Fruit fly (Drosophila melanogaster) whole organism, prepupa: ENCODE data around the gene mth.
A peak's percentile ranks its signal among the peaks of the same experiment; 100 is the strongest.

ENCODE experiments used
- Blimp-1 ChIP-seq: fragments of 200-800 bp; sonication (Bioruptor generic); optimal IDR thresholded peaks from 3 replicates; lab custom pipeline; 2017; ENCODE audit warnings: missing biosample characterization, missing genetic modification characterization, mild to moderate bottlenecking, moderate library complexity, missing genetic modification reagents
- CG10631 ChIP-seq: fragments of 200-800 bp; sonication (Bioruptor generic); optimal IDR thresholded peaks from 2 replicates; lab custom pipeline; 2016; ENCODE audit warnings: missing biosample characterization, missing genetic modification characterization
- CG11294 ChIP-seq: fragments of 200-800 bp; sonication (Bioruptor generic); IDR thresholded peaks from 2 replicates; pipeline ENCODE4 v1.3.6; 2022; ENCODE audit warnings: missing biosample characterization, missing genetic modification characterization
- CG11762 ChIP-seq: fragments of 200-800 bp; sonication (Bioruptor generic); optimal IDR thresholded peaks from 3 replicates; lab custom pipeline; 2016; ENCODE audit warnings: missing biosample characterization, missing genetic modification characterization; ENCODE audit not compliant: insufficient read depth
- CG11902 ChIP-seq: fragments of 200-800 bp; sonication (Bioruptor generic); optimal IDR thresholded peaks from 3 replicates; lab custom pipeline; 2016; ENCODE audit warnings: missing biosample characterization, missing genetic modification characterization
- CG16779 ChIP-seq: fragments of 200-800 bp; sonication (Bioruptor generic); optimal IDR thresholded peaks from 3 replicates; lab custom pipeline; 2017; ENCODE audit warnings: missing biosample characterization, mild to moderate bottlenecking, missing genetic modification characterization
- CG3032 ChIP-seq: fragments of 200-800 bp; optimal IDR thresholded peaks from 2 replicates; lab custom pipeline; 2019; ENCODE audit warnings: missing biosample characterization, mild to moderate bottlenecking, missing genetic modification characterization, moderate library complexity
- CG31627 ChIP-seq: fragments of 200-800 bp; sonication (Bioruptor generic); optimal IDR thresholded peaks from 3 replicates; lab custom pipeline; 2016; ENCODE audit warnings: missing biosample characterization, missing genetic modification characterization
- CG32006 ChIP-seq: fragments of 200-800 bp; sonication (Bioruptor generic); optimal IDR thresholded peaks from 3 replicates; lab custom pipeline; 2017; ENCODE audit warnings: missing biosample characterization, mild to moderate bottlenecking, missing genetic modification characterization
- CG34406 ChIP-seq: fragments of 200-800 bp; sonication (Bioruptor generic); optimal IDR thresholded peaks from 3 replicates; lab custom pipeline; 2016; ENCODE audit warnings: missing biosample characterization, missing genetic modification characterization
- CG3919 ChIP-seq: fragments of 200-800 bp; sonication (Bioruptor generic); optimal IDR thresholded peaks from 3 replicates; lab custom pipeline; 2016; ENCODE audit warnings: missing biosample characterization, missing genetic modification characterization
- CG4318 ChIP-seq: fragments of 200-800 bp; sonication (Bioruptor generic); optimal IDR thresholded peaks from 3 replicates; lab custom pipeline; 2017; ENCODE audit warnings: missing biosample characterization, mild to moderate bottlenecking, missing genetic modification characterization
- CG6163 ChIP-seq: fragments of 200-800 bp; sonication (Bioruptor generic); IDR thresholded peaks from 3 replicates; pipeline ENCODE4 v1.3.6; 2022; ENCODE audit warnings: missing biosample characterization, missing genetic modification characterization
- CG6276 ChIP-seq: fragments of 200-800 bp; sonication (Bioruptor generic); optimal IDR thresholded peaks from 2 replicates; lab custom pipeline; 2017; ENCODE audit warnings: missing biosample characterization, mild to moderate bottlenecking, missing genetic modification characterization
- CG6792 ChIP-seq: fragments of 200-800 bp; sonication (Bioruptor generic); optimal IDR thresholded peaks from 3 replicates; lab custom pipeline; 2016; ENCODE audit warnings: missing biosample characterization, missing genetic modification characterization
- CG6808 ChIP-seq: fragments of 200-800 bp; sonication (Bioruptor generic); optimal IDR thresholded peaks from 3 replicates; lab custom pipeline; 2017; ENCODE audit warnings: missing biosample characterization, missing genetic modification characterization, mild to moderate bottlenecking, moderate library complexity, missing genetic modification reagents
- CG6854 ChIP-seq: fragments of 200-800 bp; sonication (Bioruptor generic); optimal IDR thresholded peaks from 2 replicates; lab custom pipeline; 2017; ENCODE audit warnings: missing biosample characterization, mild to moderate bottlenecking, missing genetic modification characterization
- CG7368 ChIP-seq: fragments of 200-800 bp; sonication (Bioruptor generic); optimal IDR thresholded peaks from 3 replicates; lab custom pipeline; 2016; ENCODE audit warnings: missing biosample characterization, missing genetic modification characterization
- CG8632 ChIP-seq: fragments of 200-800 bp; sonication (Bioruptor generic); optimal IDR thresholded peaks from 3 replicates; lab custom pipeline; 2016; ENCODE audit warnings: missing biosample characterization, missing genetic modification characterization
- CG9139 ChIP-seq: fragments of 200-800 bp; sonication (Bioruptor generic); optimal IDR thresholded peaks from 3 replicates; lab custom pipeline; 2017; ENCODE audit warnings: missing biosample characterization, mild to moderate bottlenecking, missing genetic modification characterization
- Eip75B ChIP-seq: fragments of 200-800 bp; sonication (Bioruptor generic); optimal IDR thresholded peaks from 3 replicates; lab custom pipeline; 2016; ENCODE audit warnings: missing biosample characterization, missing genetic modification characterization
- Eip78C ChIP-seq: fragments of 200-800 bp; sonication (Bioruptor generic); peaks from one replicate; lab custom pipeline; 2016; ENCODE audit warnings: missing biosample characterization, missing genetic modification characterization
- Eip93F ChIP-seq: fragments of 200-800 bp; sonication (Bioruptor generic); optimal IDR thresholded peaks from 2 replicates; lab custom pipeline; 2016; ENCODE audit warnings: missing biosample characterization, mild to moderate bottlenecking, missing genetic modification characterization
- Ets96B ChIP-seq: fragments of 200-800 bp; optimal IDR thresholded peaks from 2 replicates; lab custom pipeline; 2019; ENCODE audit warnings: missing biosample characterization, mild to moderate bottlenecking, missing genetic modification characterization, moderate library complexity
- Gug ChIP-seq: fragments of 200-800 bp; sonication (Bioruptor generic); IDR thresholded peaks from 2 replicates; pipeline ENCODE4 v1.3.6; 2022; ENCODE audit warnings: missing biosample characterization, missing genetic modification characterization
- Hr38 ChIP-seq: sonication (Bioruptor generic); optimal IDR thresholded peaks from 2 replicates; lab custom pipeline; 2016; ENCODE audit warnings: missing biosample characterization, missing genetic modification characterization
- Hr39 ChIP-seq: fragments of 200-800 bp; sonication (Bioruptor generic); optimal IDR thresholded peaks from 2 replicates; lab custom pipeline; 2016; ENCODE audit warnings: missing biosample characterization, missing genetic modification characterization
- Hr4 ChIP-seq: fragments of 200-800 bp; sonication (Bioruptor generic); optimal IDR thresholded peaks from 3 replicates; lab custom pipeline; 2016; ENCODE audit warnings: missing biosample characterization, missing genetic modification characterization
- Lpt ChIP-seq: fragments of 200-800 bp; sonication (Bioruptor generic); optimal IDR thresholded peaks from 3 replicates; lab custom pipeline; 2016; ENCODE audit warnings: missing biosample characterization, missing genetic modification characterization
- Met ChIP-seq: fragments of 200-800 bp; sonication (Bioruptor generic); optimal IDR thresholded peaks from 3 replicates; lab custom pipeline; 2016; ENCODE audit warnings: missing biosample characterization, missing genetic modification characterization
- OdsH ChIP-seq: fragments of 200-800 bp; sonication (Bioruptor generic); optimal IDR thresholded peaks from 3 replicates; lab custom pipeline; 2016; ENCODE audit warnings: missing biosample characterization, missing genetic modification characterization
- Smox ChIP-seq: fragments of 200-800 bp; sonication (Bioruptor generic); optimal IDR thresholded peaks from 3 replicates; lab custom pipeline; 2016; ENCODE audit warnings: missing biosample characterization, missing genetic modification characterization
- Sox102F ChIP-seq: fragments of 200-800 bp; sonication (Bioruptor generic); optimal IDR thresholded peaks from 2 replicates; lab custom pipeline; 2016; ENCODE audit warnings: missing biosample characterization, mild to moderate bottlenecking, missing genetic modification characterization
- Sox14 ChIP-seq: fragments of 200-800 bp; sonication (Bioruptor generic); optimal IDR thresholded peaks from 3 replicates; lab custom pipeline; 2016; ENCODE audit warnings: missing biosample characterization, missing genetic modification characterization
- Sox15 ChIP-seq: fragments of 200-800 bp; sonication (Bioruptor generic); optimal IDR thresholded peaks from 3 replicates; lab custom pipeline; 2016; ENCODE audit warnings: missing biosample characterization, missing genetic modification characterization
- acj6 ChIP-seq: fragments of 200-800 bp; sonication (Bioruptor generic); optimal IDR thresholded peaks from 3 replicates; lab custom pipeline; 2016; ENCODE audit warnings: missing biosample characterization, missing genetic modification characterization
- cyc ChIP-seq: fragments of 200-800 bp; sonication (Bioruptor generic); optimal IDR thresholded peaks from 3 replicates; lab custom pipeline; 2016; ENCODE audit warnings: missing biosample characterization, missing genetic modification characterization
- dsx ChIP-seq: fragments of 200-800 bp; optimal IDR thresholded peaks from 3 replicates; lab custom pipeline; 2019; ENCODE audit warnings: missing biosample characterization, mild to moderate bottlenecking, missing genetic modification characterization, moderate library complexity; ENCODE audit not compliant: poor library complexity, severe bottlenecking
- esn ChIP-seq: fragments of 200-800 bp; sonication (Bioruptor generic); optimal IDR thresholded peaks from 2 replicates; lab custom pipeline; 2016; ENCODE audit warnings: missing biosample characterization, mild to moderate bottlenecking, missing genetic modification characterization, moderate library complexity
- fd59A ChIP-seq: fragments of 200-800 bp; sonication (Bioruptor generic); optimal IDR thresholded peaks from 2 replicates; lab custom pipeline; 2017; ENCODE audit warnings: missing biosample characterization, mild to moderate bottlenecking, missing genetic modification characterization, missing genetic modification reagents
- fd85E ChIP-seq: fragments of 200-800 bp; sonication (Bioruptor generic); optimal IDR thresholded peaks from 3 replicates; lab custom pipeline; 2016; ENCODE audit warnings: missing biosample characterization, missing genetic modification characterization
- fkh ChIP-seq: fragments of 200-800 bp; sonication (Bioruptor generic); optimal IDR thresholded peaks from 3 replicates; lab custom pipeline; 2017; ENCODE audit warnings: missing biosample characterization, mild to moderate bottlenecking, missing genetic modification characterization, moderate library complexity
- lz ChIP-seq: fragments of 200-800 bp; sonication (Bioruptor generic); optimal IDR thresholded peaks from 3 replicates; lab custom pipeline; 2016; ENCODE audit warnings: missing biosample characterization, missing genetic modification characterization
- net ChIP-seq: fragments of 200-800 bp; sonication (Bioruptor generic); optimal IDR thresholded peaks from 3 replicates; lab custom pipeline; 2016; ENCODE audit warnings: missing biosample characterization, missing genetic modification characterization
- pdm3 ChIP-seq: fragments of 200-800 bp; sonication (Bioruptor generic); optimal IDR thresholded peaks from 3 replicates; lab custom pipeline; 2016; ENCODE audit warnings: missing biosample characterization, missing genetic modification characterization
- spab ChIP-seq: fragments of 200-800 bp; sonication (Bioruptor generic); optimal IDR thresholded peaks from 2 replicates; lab custom pipeline; 2017; ENCODE audit warnings: missing biosample characterization, mild to moderate bottlenecking, missing genetic modification characterization, missing genetic modification reagents
- ss ChIP-seq, 2 experiments: fragments of 200-800 bp; sonication (Bioruptor generic); optimal IDR thresholded peaks; 2 replicates in 1 of 2; 3 replicates in 1 of 2; lab custom pipeline; 2017 to 2018; ENCODE audit warnings: mild to moderate bottlenecking in 2 of 2, missing biosample characterization in 2 of 2, missing genetic modification characterization in 2 of 2, moderate library complexity in 1 of 2
- svp ChIP-seq: fragments of 200-800 bp; sonication (Bioruptor generic); peaks from one replicate; lab custom pipeline; 2016; ENCODE audit warnings: missing biosample characterization, missing genetic modification characterization
- topi ChIP-seq: fragments of 200-800 bp; sonication (Bioruptor generic); optimal IDR thresholded peaks from 3 replicates; lab custom pipeline; 2016; ENCODE audit warnings: missing biosample characterization, missing genetic modification characterization
- vri ChIP-seq: fragments of 200-800 bp; sonication (Bioruptor generic); optimal IDR thresholded peaks from 3 replicates; lab custom pipeline; 2016; ENCODE audit warnings: missing biosample characterization, mild to moderate bottlenecking, missing genetic modification characterization

The mth gene

DNA sequence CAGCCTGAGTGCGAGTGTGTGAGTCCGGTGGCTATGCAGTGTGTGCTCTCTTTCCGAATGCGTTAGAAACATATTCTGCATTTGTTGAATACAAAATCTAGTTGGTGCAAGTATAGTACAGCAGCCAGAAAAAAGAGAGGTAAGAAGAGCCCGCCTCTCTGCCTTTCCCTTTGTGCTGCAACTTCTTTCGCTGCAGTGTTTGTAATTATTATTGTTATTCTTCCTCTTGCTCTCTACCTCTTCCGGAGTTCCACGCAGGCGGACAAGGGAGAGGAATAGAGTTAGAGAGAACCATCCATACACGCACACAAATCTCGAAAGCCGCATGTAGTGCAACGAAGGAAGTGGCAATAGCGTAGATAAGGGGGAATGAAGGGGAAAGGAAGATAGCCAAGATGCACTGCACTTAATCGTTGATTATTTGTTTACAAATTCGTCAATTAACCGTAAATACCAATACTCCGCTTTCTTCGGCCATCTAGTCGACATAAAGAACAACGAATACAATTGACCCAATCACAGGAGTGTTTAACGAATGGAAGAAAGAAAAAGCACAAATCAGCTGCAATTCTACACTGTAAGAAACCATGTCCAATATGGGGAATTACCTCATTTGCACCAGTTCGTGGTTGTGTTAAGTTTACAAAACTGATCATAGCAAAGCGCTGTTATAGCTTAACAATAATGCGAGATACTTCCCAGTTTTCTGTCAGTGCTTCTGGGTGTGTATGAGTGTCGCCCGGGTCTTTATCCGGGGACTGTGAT lies 1.1 kb upstream of the mth start:
- TF ChIP-seq Eip93F, result peak; percentile 26
- peak; percentile 81 for TF ChIP-seq vri (GFP tag; lab: Kevin White, UChicago)
- peak; percentile 89 for TF ChIP-seq CG6276 (GFP tag; lab: Kevin White, UChicago)
- TF ChIP-seq CG6792 (GFP tag; lab: Kevin White, UChicago), result peak; percentile 86
- TF ChIP-seq CG34406 (GFP tag; lab: Kevin White, UChicago), result peak; percentile 77
- peak; percentile 52 for TF ChIP-seq CG9139 (GFP tag; lab: Kevin White, UChicago)
- TF ChIP-seq Smox (GFP tag; lab: Kevin White, UChicago), result peak; percentile 85
- TF ChIP-seq Sox15 (GFP tag; lab: Kevin White, UChicago), result peak; percentile 75
- TF ChIP-seq CG11902 (GFP tag; lab: Kevin White, UChicago), result peak; percentile 76
- TF ChIP-seq fd59A, result peak; percentile 75
- TF ChIP-seq svp (GFP tag; lab: Kevin White, UChicago), result peak; percentile 91
- TF ChIP-seq cyc (GFP tag; lab: Kevin White, UChicago), result peak; percentile 89
- TF ChIP-seq fkh (GFP tag; lab: Kevin White, UChicago), result no peak
- TF ChIP-seq Hr39 (GFP tag; lab: Kevin White, UChicago), result peak; percentile 84
- peak; percentile 95 for TF ChIP-seq Hr4 (GFP tag; lab: Kevin White, UChicago)
- peak; percentile 83 for TF ChIP-seq Met (GFP tag; lab: Kevin White, UChicago)
- TF ChIP-seq Eip78C (GFP tag; lab: Kevin White, UChicago), result peak; percentile 96
- TF ChIP-seq net (GFP tag; lab: Kevin White, UChicago), result peak; percentile 90
- peak; percentile 78 for TF ChIP-seq dsx
- peak; percentile 86 for TF ChIP-seq CG4318 (GFP tag; lab: Kevin White, UChicago)
- TF ChIP-seq CG16779, result peak; percentile 81
- peak; percentile 85 for TF ChIP-seq esn (GFP tag; lab: Kevin White, UChicago)
- TF ChIP-seq OdsH (GFP tag; lab: Kevin White, UChicago), result peak; percentile 90
- TF ChIP-seq ss (GFP tag; optimal IDR thresholded peaks at IDR 0.05; lab: Kevin White, UChicago), result peak; percentile 61 to 75
- TF ChIP-seq Hr38 (GFP tag; lab: Kevin White, UChicago), result peak; percentile 74
- peak; percentile 58 for TF ChIP-seq CG3032
- TF ChIP-seq topi (GFP tag; lab: Kevin White, UChicago), result peak; percentile 81
- no peak for TF ChIP-seq CG6854 (GFP tag; lab: Kevin White, UChicago)
- peak; percentile 89 for TF ChIP-seq Lpt (GFP tag; lab: Kevin White, UChicago)
- peak; percentile 89 for TF ChIP-seq acj6 (GFP tag; lab: Kevin White, UChicago)
- peak; percentile 95 for TF ChIP-seq CG32006 (GFP tag; lab: Kevin White, UChicago)
- TF ChIP-seq CG11762 (GFP tag; lab: Kevin White, UChicago), result peak; percentile 84
- peak; percentile 91 for TF ChIP-seq CG7368 (GFP tag; lab: Kevin White, UChicago)
- peak; percentile 26 for TF ChIP-seq Blimp-1 (GFP tag; lab: Kevin White, UChicago)
- TF ChIP-seq Sox14 (GFP tag; lab: Kevin White, UChicago), result peak; percentile 91
- peak; percentile 79 for TF ChIP-seq CG11294 (GFP tag; lab: Robert Waterston, UW)
- TF ChIP-seq pdm3, result peak; percentile 91
- TF ChIP-seq Sox102F (GFP tag; lab: Kevin White, UChicago), result peak; percentile 82
- TF ChIP-seq fd85E (GFP tag; lab: Kevin White, UChicago), result no peak
- peak; percentile 91 for TF ChIP-seq CG10631 (GFP tag; lab: Kevin White, UChicago)
- TF ChIP-seq Ets96B (tag; lab: Kevin White, UChicago), result peak; percentile 81
- TF ChIP-seq Eip75B, result peak; percentile 88
- peak; percentile 85 for TF ChIP-seq lz (GFP tag; lab: Kevin White, UChicago)
- peak; percentile 94 for TF ChIP-seq CG6163 (GFP tag; lab: Robert Waterston, UW)
- peak; percentile 92 for TF ChIP-seq CG3919 (GFP tag; lab: Kevin White, UChicago)
- peak; percentile 88 for TF ChIP-seq CG31627
- peak; percentile 79 for TF ChIP-seq CG6808 (GFP tag; lab: Kevin White, UChicago)
- TF ChIP-seq spab (GFP tag; lab: Kevin White, UChicago), result peak; percentile 75
- peak; percentile 35; the same call in 1 of the 2 replicates for TF ChIP-seq Gug (GFP tag; lab: Robert Waterston, UW)
- TF ChIP-seq CG8632 (GFP tag; lab: Kevin White, UChicago), result peak; percentile 66
